Worm (Caenorhabditis elegans): ENCODE data around the gene T22B7.22.

ce11 chrX:5663537-5663936 lies 3.8 kb downstream of the T22B7.22 start, which contains the start of gene egl-13:
- no peak for TF ChIP-seq pha-4 (tag; optimal IDR thresholded peaks at IDR 0.05)
- no peak for TF ChIP-seq ref-2 (tag; optimal IDR thresholded peaks at IDR 0.05)
- TF ChIP-seq ceh-24 (tag; optimal IDR thresholded peaks at IDR 0.05) = no peak
